Worm (Caenorhabditis elegans): ENCODE data around the gene rnf-113.

The rnf-113 gene

ce11 chrIII:10714541-10714940 is 42.9 kb downstream of the rnf-113 start:
- TF ChIP-seq F13H6.1 (tag; optimal IDR thresholded peaks at IDR 0.05) (no peak), sox-4 (tag; optimal IDR thresholded peaks at IDR 0.05) (no peak), ztf-16 (tag; optimal IDR thresholded peaks at IDR 0.05) (no peak), lin-11 (tag; optimal IDR thresholded peaks at IDR 0.05) (no peak), elt-4 (tag; optimal IDR thresholded peaks at IDR 0.05) (no peak), ceh-45 (GFP tag; IDR thresholded peaks at IDR 0.05) (no peak), pax-1 (tag; optimal IDR thresholded peaks at IDR 0.05) (no peak), fkh-6 (tag; optimal IDR thresholded peaks at IDR 0.05) (no peak), Y22D7AL.16 (tag; optimal IDR thresholded peaks at IDR 0.05) (no peak), ceh-24 (tag; optimal IDR thresholded peaks at IDR 0.05) (no peak), che-1 (tag; optimal IDR thresholded peaks at IDR 0.05) (no peak), mec-3 (tag; optimal IDR thresholded peaks at IDR 0.05; ENCODE audit: borderline replicate concordance) (no peak), syd-9 (tag; optimal IDR thresholded peaks at IDR 0.05) (no peak), ceh-6 (GFP tag; optimal IDR thresholded peaks at IDR 0.05) (no peak)

- no peak for TF ChIP-seq nhr-11 (tag; optimal IDR thresholded peaks at IDR 0.05)
- no peak for TF ChIP-seq T23F11.4 (GFP tag; optimal IDR thresholded peaks at IDR 0.05)
- TF ChIP-seq hlh-6 (tag; optimal IDR thresholded peaks at IDR 0.05) = no peak
- TF ChIP-seq ceh-2 (tag; optimal IDR thresholded peaks at IDR 0.05) = no peak
- no peak for TF ChIP-seq tbx-2 (tag; optimal IDR thresholded peaks at IDR 0.05)
- TF ChIP-seq sox-2 (GFP tag; IDR thresholded peaks at IDR 0.05) = no peak
- no peak for TF ChIP-seq unc-86 (tag; optimal IDR thresholded peaks at IDR 0.05)
- no peak for TF ChIP-seq nfya-1 (tag; optimal IDR thresholded peaks at IDR 0.05)
- no peak for TF ChIP-seq ceh-6 (GFP tag; optimal IDR thresholded peaks at IDR 0.05)
- TF ChIP-seq ceh-34 (tag; optimal IDR thresholded peaks at IDR 0.05) = no peak
- TF ChIP-seq C38D4.7 (GFP tag; optimal IDR thresholded peaks at IDR 0.05) = no peak
- no peak for TF ChIP-seq fkh-10 (GFP tag; optimal IDR thresholded peaks at IDR 0.05)
- TF ChIP-seq ztf-16 (tag; optimal IDR thresholded peaks at IDR 0.05) = no peak
Measured at ce11 chrIII:10711192-10711673, 46.2 kb downstream of the rnf-113 start, which contains the start of gene W09D10.5. W09D10.5 (minus strand) TSS chrIII:10711536.

- TF ChIP-seq ceh-31 (tag; optimal IDR thresholded peaks at IDR 0.05) (no peak), hlh-13 (GFP tag; optimal IDR thresholded peaks at IDR 0.05) (no peak), ceh-9 (tag; optimal IDR thresholded peaks at IDR 0.05) (no peak), T23F11.4 (GFP tag; optimal IDR thresholded peaks at IDR 0.05) (no peak), fkh-10 (GFP tag; optimal IDR thresholded peaks at IDR 0.05) (no peak), ceh-24 (tag; optimal IDR thresholded peaks at IDR 0.05) (no peak), pqm-1 (tag; optimal IDR thresholded peaks at IDR 0.05) (no peak), pha-2 (tag; optimal IDR thresholded peaks at IDR 0.05) (no peak), elt-4 (tag; optimal IDR thresholded peaks at IDR 0.05) (no peak), ceh-6 (GFP tag; optimal IDR thresholded peaks at IDR 0.05) (no peak), sox-2 (GFP tag; IDR thresholded peaks at IDR 0.05) (no peak), hlh-30 (tag; optimal IDR thresholded peaks at IDR 0.05; ENCODE audit: insufficient read depth) (no peak), nfya-1 (tag; optimal IDR thresholded peaks at IDR 0.05) (no peak), ref-2 (tag; optimal IDR thresholded peaks at IDR 0.05) (no peak), Y22D7AL.16 (tag; optimal IDR thresholded peaks at IDR 0.05) (no peak)
Measured at ce11 chrIII:10709676-10710075, 47.8 kb downstream of the rnf-113 start.

ce11 chrIII:10708484-10708883 is 49.0 kb downstream of the rnf-113 start:
- TF ChIP-seq mec-3 (tag; optimal IDR thresholded peaks at IDR 0.05; ENCODE audit: borderline replicate concordance) (no peak), pag-3 (tag; optimal IDR thresholded peaks at IDR 0.05; ENCODE audit: borderline replicate concordance) (no peak), ceh-31 (tag; optimal IDR thresholded peaks at IDR 0.05) (no peak), T23F11.4 (GFP tag; optimal IDR thresholded peaks at IDR 0.05) (no peak), ceh-14 (tag; optimal IDR thresholded peaks at IDR 0.05) (no peak), lin-11 (tag; optimal IDR thresholded peaks at IDR 0.05) (no peak), pros-1 (tag; optimal IDR thresholded peaks at IDR 0.05) (no peak), hlh-13 (GFP tag; optimal IDR thresholded peaks at IDR 0.05) (no peak), pax-1 (tag; optimal IDR thresholded peaks at IDR 0.05) (no peak), sox-2 (GFP tag; IDR thresholded peaks at IDR 0.05) (no peak), ref-2 (tag; optimal IDR thresholded peaks at IDR 0.05) (no peak), C08G9.2 (tag; optimal IDR thresholded peaks at IDR 0.05) (no peak)

All from whole organism, late embryonic.